Fruit fly (Drosophila melanogaster) whole organism, embryonic: ENCODE data around the gene TBC1d7.

Experiments
- ATbp ChIP-seq: fragments of 200-800 bp; sonication (Bioruptor generic); optimal IDR thresholded peaks from 2 replicates; lab custom pipeline; 2017; ENCODE audit warnings: missing biosample characterization, mild to moderate bottlenecking, missing genetic modification characterization, missing genetic modification reagents
- Bteb2 ChIP-seq: fragments of 200-800 bp; sonication (Bioruptor generic); optimal IDR thresholded peaks from 2 replicates; lab custom pipeline; 2016; ENCODE audit warnings: missing biosample characterization, missing genetic modification characterization
- CG10979 ChIP-seq: fragments of 200-800 bp; sonication (Bioruptor generic); optimal IDR thresholded peaks from 2 replicates; lab custom pipeline; 2018; ENCODE audit warnings: missing biosample characterization, mild to moderate bottlenecking, missing genetic modification characterization, moderate library complexity
- CG11085 ChIP-seq: fragments of 200-800 bp; sonication (Bioruptor generic); IDR thresholded peaks from 2 replicates; pipeline ENCODE4 v1.3.6; 2022; ENCODE audit warnings: missing biosample characterization, missing genetic modification characterization
- CG12071 ChIP-seq: fragments of 200-800 bp; sonication (Bioruptor generic); optimal IDR thresholded peaks from 3 replicates; lab custom pipeline; 2018; ENCODE audit warnings: missing biosample characterization, mild to moderate bottlenecking, missing genetic modification characterization
- CG14965 ChIP-seq: fragments of 200-800 bp; sonication (Bioruptor generic); optimal IDR thresholded peaks from 2 replicates; lab custom pipeline; 2016; ENCODE audit warnings: missing biosample characterization, missing genetic modification characterization, borderline replicate concordance
- CG1603 ChIP-seq: fragments of 200-800 bp; sonication (Bioruptor generic); optimal IDR thresholded peaks from 2 replicates; lab custom pipeline; 2019; ENCODE audit warnings: missing biosample characterization, mild to moderate bottlenecking, missing genetic modification characterization, moderate library complexity
- CG17568 ChIP-seq: fragments of 200-800 bp; sonication (Bioruptor generic); optimal IDR thresholded peaks from 2 replicates; lab custom pipeline; 2018; ENCODE audit warnings: missing biosample characterization, mild to moderate bottlenecking, missing genetic modification characterization, moderate library complexity
- CG17912 ChIP-seq: fragments of 200-800 bp; sonication (Bioruptor generic); optimal IDR thresholded peaks from 2 replicates; lab custom pipeline; 2018; ENCODE audit warnings: missing biosample characterization, mild to moderate bottlenecking, missing genetic modification characterization
- CG31441 ChIP-seq: fragments of 200-800 bp; sonication (Bioruptor generic); IDR thresholded peaks from 2 replicates; pipeline ENCODE4 v1.3.6; 2022; ENCODE audit warnings: missing biosample characterization, missing genetic modification characterization
- CG3407 ChIP-seq: fragments of 200-800 bp; sonication (Bioruptor generic); optimal IDR thresholded peaks from 2 replicates; lab custom pipeline; 2018; ENCODE audit warnings: missing biosample characterization, mild to moderate bottlenecking, missing genetic modification characterization
- CG4404 ChIP-seq: fragments of 200-800 bp; sonication (Bioruptor generic); IDR thresholded peaks from 2 replicates; pipeline ENCODE4 v1.3.6; 2022; ENCODE audit warnings: missing biosample characterization, missing genetic modification characterization
- CG4730 ChIP-seq: fragments of 200-800 bp; sonication (Bioruptor generic); IDR thresholded peaks from 2 replicates; pipeline ENCODE4 v1.3.6; 2022; ENCODE audit warnings: missing biosample characterization, missing genetic modification characterization
- CG8089 ChIP-seq: fragments of 200-800 bp; sonication (Bioruptor generic); optimal IDR thresholded peaks from 3 replicates; lab custom pipeline; 2016; ENCODE audit warnings: missing biosample characterization, missing genetic modification characterization
- CG8478 ChIP-seq: fragments of >200 bp; optimal IDR thresholded peaks from 2 replicates; lab custom pipeline; 2018
- Doc2 ChIP-seq: fragments of 200-800 bp; sonication (Bioruptor generic); IDR thresholded peaks from 2 replicates; pipeline ENCODE4 v1.3.6; 2022; ENCODE audit warnings: missing biosample characterization, missing genetic modification characterization
- E2f1 ChIP-seq: fragments of 200-800 bp; sonication (Bioruptor generic); IDR thresholded peaks from 2 replicates; pipeline ENCODE4 v1.3.6; 2022; ENCODE audit warnings: missing biosample characterization, missing genetic modification characterization
- Fer3 ChIP-seq: fragments of 200-800 bp; sonication (Bioruptor generic); optimal IDR thresholded peaks from 2 replicates; lab custom pipeline; 2018; ENCODE audit warnings: missing biosample characterization, mild to moderate bottlenecking, missing genetic modification characterization, moderate library complexity
- Gug ChIP-seq: fragments of 200-800 bp; sonication (Bioruptor generic); IDR thresholded peaks from 4 replicates; pipeline ENCODE4 v1.3.6; 2022; ENCODE audit warnings: missing biosample characterization, missing genetic modification characterization
- HLH4C ChIP-seq: fragments of 200-800 bp; sonication (Bioruptor generic); IDR thresholded peaks from 3 replicates; pipeline ENCODE4 v1.3.6; 2022; ENCODE audit warnings: missing biosample characterization, missing genetic modification characterization; ENCODE audit not compliant: partially characterized antibody
- Hand ChIP-seq: fragments of 200-800 bp; sonication (Bioruptor generic); optimal IDR thresholded peaks from 2 replicates; lab custom pipeline; 2017; ENCODE audit warnings: mild to moderate bottlenecking, missing biosample characterization, missing genetic modification reagents, missing genetic modification characterization
- Lim3 ChIP-seq: fragments of 200-800 bp; sonication (Bioruptor generic); IDR thresholded peaks from 2 replicates; pipeline ENCODE4 v1.3.6; 2022; ENCODE audit warnings: missing biosample characterization, missing genetic modification characterization
- Mes4 ChIP-seq: fragments of 200-800 bp; sonication (Bioruptor generic); optimal IDR thresholded peaks from 2 replicates; lab custom pipeline; 2016; ENCODE audit warnings: missing biosample characterization, missing genetic modification characterization
- Myb ChIP-seq: fragments of 200-800 bp; sonication (Bioruptor generic); optimal IDR thresholded peaks from 2 replicates; lab custom pipeline; 2016; ENCODE audit warnings: missing biosample characterization, missing genetic modification characterization
- NFAT ChIP-seq: fragments of 200-800 bp; sonication (Bioruptor generic); IDR thresholded peaks from 2 replicates; pipeline ENCODE4 v1.3.6; 2022; ENCODE audit warnings: missing biosample characterization, missing genetic modification characterization
- NK7.1 ChIP-seq: fragments of 200-800 bp; sonication (Bioruptor generic); optimal IDR thresholded peaks from 3 replicates; lab custom pipeline; 2016; ENCODE audit warnings: missing biosample characterization, missing genetic modification characterization
- Ravus ChIP-seq: fragments of 200-800 bp; sonication (Bioruptor generic); IDR thresholded peaks from 2 replicates; pipeline ENCODE4 v1.3.6; 2022; ENCODE audit warnings: missing biosample characterization, missing genetic modification characterization
- Taf1 ChIP-seq: fragments of 200-800 bp; sonication (Bioruptor generic); IDR thresholded peaks from 2 replicates; pipeline ENCODE4 v1.3.6; 2022; ENCODE audit warnings: missing biosample characterization, missing genetic modification characterization
- YL-1 ChIP-seq: fragments of 200-800 bp; sonication (Bioruptor generic); optimal IDR thresholded peaks from 3 replicates; lab custom pipeline; 2017; ENCODE audit warnings: missing biosample characterization, mild to moderate bottlenecking, missing genetic modification characterization
- ap ChIP-seq: fragments of 200-800 bp; sonication (Bioruptor generic); IDR thresholded peaks from 2 replicates; pipeline ENCODE4 v1.3.6; 2022; ENCODE audit warnings: missing biosample characterization, missing genetic modification characterization
- bbx ChIP-seq: fragments of 200-800 bp; sonication (Bioruptor generic); IDR thresholded peaks from 2 replicates; pipeline ENCODE4 v1.3.6; 2022; ENCODE audit warnings: missing biosample characterization, missing genetic modification characterization; ENCODE audit not compliant: partially characterized antibody
- emc ChIP-seq: fragments of 200-800 bp; sonication (Bioruptor generic); optimal IDR thresholded peaks from 2 replicates; lab custom pipeline; 2016; ENCODE audit warnings: missing biosample characterization, missing genetic modification characterization
- eyg ChIP-seq: fragments of 200-800 bp; sonication (Bioruptor generic); optimal IDR thresholded peaks from 3 replicates; lab custom pipeline; 2016; ENCODE audit warnings: missing biosample characterization, missing genetic modification characterization
- fd64A ChIP-seq: fragments of 200-800 bp; sonication (Bioruptor generic); optimal IDR thresholded peaks from 3 replicates; lab custom pipeline; 2018; ENCODE audit warnings: missing biosample characterization, mild to moderate bottlenecking, missing genetic modification characterization
- gcm2 ChIP-seq: fragments of 200-800 bp; sonication (Bioruptor generic); optimal IDR thresholded peaks from 2 replicates; lab custom pipeline; 2016; ENCODE audit warnings: missing biosample characterization, missing genetic modification characterization
- hkb ChIP-seq, 2 experiments: fragments of 200-800 bp in 1 of 2; fragments of >200 bp in 1 of 2; sonication (Bioruptor generic) in 1 of 2; IDR thresholded peaks in 1 of 2; optimal IDR thresholded peaks in 1 of 2; 2 replicates each; pipeline versions ENCODE4 v1.3.6 to Lab custom; 2017 to 2022; ENCODE audit warnings: missing biosample characterization in 1 of 2, missing genetic modification characterization in 1 of 2
- ind ChIP-seq: fragments of 200-800 bp; sonication (Bioruptor generic); optimal IDR thresholded peaks from 3 replicates; lab custom pipeline; 2016; ENCODE audit warnings: missing biosample characterization, missing genetic modification characterization
- lmd ChIP-seq: fragments of 200-800 bp; sonication (Bioruptor generic); IDR thresholded peaks from 2 replicates; pipeline ENCODE4 v1.3.6; 2022; ENCODE audit warnings: missing biosample characterization, missing genetic modification characterization
- mld ChIP-seq: fragments of 200-800 bp; sonication (Bioruptor generic); IDR thresholded peaks from 3 replicates; pipeline ENCODE4 v1.3.6; 2022; ENCODE audit warnings: missing biosample characterization, missing genetic modification characterization; ENCODE audit not compliant: partially characterized antibody
- odd ChIP-seq: fragments of 200-800 bp; sonication (Bioruptor generic); optimal IDR thresholded peaks from 2 replicates; lab custom pipeline; 2017; ENCODE audit warnings: missing biosample characterization, mild to moderate bottlenecking, missing genetic modification characterization
- p53 ChIP-seq: fragments of 200-800 bp; sonication (Bioruptor generic); optimal IDR thresholded peaks from 2 replicates; lab custom pipeline; 2016; ENCODE audit warnings: missing biosample characterization, missing genetic modification characterization
- pros ChIP-seq: fragments of 200-800 bp; sonication (Bioruptor generic); optimal IDR thresholded peaks from 3 replicates; lab custom pipeline; 2019; ENCODE audit warnings: missing biosample characterization, mild to moderate bottlenecking, missing genetic modification characterization, moderate library complexity
- pum ChIP-seq: fragments of 200-800 bp; sonication (Bioruptor generic); optimal IDR thresholded peaks from 2 replicates; lab custom pipeline; 2016; ENCODE audit warnings: missing biosample characterization, missing genetic modification characterization
- ranshi ChIP-seq: fragments of 200-800 bp; sonication (Bioruptor generic); IDR thresholded peaks from 2 replicates; pipeline ENCODE4 v1.3.6; 2022; ENCODE audit warnings: missing biosample characterization, missing genetic modification characterization
- sna ChIP-seq: fragments of 200-800 bp; sonication (Bioruptor generic); IDR thresholded peaks from 2 replicates; pipeline ENCODE4 v1.3.6; 2022; ENCODE audit warnings: missing biosample characterization, missing genetic modification characterization; ENCODE audit not compliant: partially characterized antibody
- sob ChIP-seq: fragments of 200-800 bp; sonication (Bioruptor generic); IDR thresholded peaks from 2 replicates; pipeline ENCODE4 v1.3.6; 2022; ENCODE audit warnings: missing biosample characterization, missing genetic modification characterization
- sqz ChIP-seq: fragments of 200-800 bp; sonication (Bioruptor generic); optimal IDR thresholded peaks from 3 replicates; lab custom pipeline; 2018; ENCODE audit warnings: missing biosample characterization, mild to moderate bottlenecking, missing genetic modification characterization
- wek ChIP-seq: fragments of 200-800 bp; sonication (Bioruptor generic); optimal IDR thresholded peaks from 3 replicates; lab custom pipeline; 2018; ENCODE audit warnings: missing biosample characterization, mild to moderate bottlenecking, missing genetic modification characterization, moderate library complexity
- wor ChIP-seq: fragments of 200-800 bp; sonication (Bioruptor generic); IDR thresholded peaks from 2 replicates; pipeline ENCODE4 v1.3.6; 2022; ENCODE audit warnings: missing biosample characterization, missing genetic modification characterization
- zen ChIP-seq: fragments of 200-800 bp; sonication (Bioruptor generic); optimal IDR thresholded peaks from 3 replicates; lab custom pipeline; 2018; ENCODE audit warnings: missing biosample characterization, mild to moderate bottlenecking, missing genetic modification characterization, moderate library complexity

TBC1d7 gene

dm6 chr3R:24141013-24141592 is 20.4 kb upstream of the TBC1d7 start, which contains the start of gene Kal1 (continued):
- TF ChIP-seq sob (GFP tag; lab: Robert Waterston, UW): peak; percentile 90
- peak; percentile 96 for TF ChIP-seq CG31441 (GFP tag; lab: Robert Waterston, UW)
- TF ChIP-seq CG8089 (GFP tag; lab: Kevin White, UChicago): no peak
- peak; percentile 61 for TF ChIP-seq YL-1 (GFP tag; lab: Kevin White, UChicago)
- no peak for TF ChIP-seq p53 (GFP tag; lab: Kevin White, UChicago)
- peak; percentile 72 for TF ChIP-seq wek (GFP tag; lab: Kevin White, UChicago)
- TF ChIP-seq pros (GFP tag; lab: Kevin White, UChicago): no peak
- peak; percentile 89 for TF ChIP-seq CG17568 (GFP tag; lab: Kevin White, UChicago)
- TF ChIP-seq Mes4 (GFP tag; lab: Kevin White, UChicago): no peak
- TF ChIP-seq bbx (GFP tag; lab: Robert Waterston, UW): no peak
- peak; percentile 97 for TF ChIP-seq CG10979 (tag; lab: Kevin White, UChicago)
- no peak for TF ChIP-seq Myb (GFP tag; lab: Kevin White, UChicago)
- TF ChIP-seq ranshi (GFP tag; lab: Robert Waterston, UW): peak; percentile 90
- peak; percentile 65; the same call in 1 of the 2 replicates for TF ChIP-seq Doc2
- TF ChIP-seq sqz (GFP tag; lab: Kevin White, UChicago): peak; percentile 87
- peak; percentile 90 for TF ChIP-seq fd64A (GFP tag; lab: Kevin White, UChicago)
- peak; percentile 81 for TF ChIP-seq CG12071
- TF ChIP-seq odd (GFP tag; lab: Kevin White, UChicago): peak; percentile 94
- peak; percentile 67; the same call in 1 of the 2 replicates for TF ChIP-seq Ravus (GFP tag; lab: Robert Waterston, UW)
- TF ChIP-seq Taf1 (GFP tag; lab: Robert Waterston, UW): peak; percentile 53; the same call in 1 of the 2 replicates
- peak; percentile 88 for TF ChIP-seq E2f1
- peak; percentile 88 for TF ChIP-seq CG1603
- no peak for TF ChIP-seq NK7.1 (GFP tag; lab: Kevin White, UChicago)
- TF ChIP-seq CG4404 (GFP tag; lab: Robert Waterston, UW): peak; percentile 63
- TF ChIP-seq gcm2 (GFP tag; lab: Kevin White, UChicago): peak; percentile 35
- no peak for TF ChIP-seq emc
- TF ChIP-seq eyg (GFP tag; lab: Kevin White, UChicago): no peak
- TF ChIP-seq Lim3 (GFP tag; lab: Robert Waterston, UW): peak; percentile 62
- TF ChIP-seq CG11085 (GFP tag; lab: Robert Waterston, UW): 0 out of 2 replicates have a peak, but pooled peaks have one; percentile 39
- no peak for TF ChIP-seq CG14965
- TF ChIP-seq Hand (GFP tag; lab: Kevin White, UChicago): peak; percentile 73
- TF ChIP-seq CG17912 (GFP tag; lab: Kevin White, UChicago): peak; percentile 5
- TF ChIP-seq mld: no peak
- no peak for TF ChIP-seq CG8478 (lab: Kevin White, UChicago)
- peak; percentile 88 for TF ChIP-seq Fer3
- TF ChIP-seq Gug (GFP tag; lab: Robert Waterston, UW): peak; percentile 70; the same call in 2 of the 4 replicates
- TF ChIP-seq Bteb2 (GFP tag; lab: Kevin White, UChicago): no peak
- peak; percentile 39; the same call in 1 of the 3 replicates for TF ChIP-seq HLH4C (GFP tag; lab: Robert Waterston, UW)
- TF ChIP-seq ap (GFP tag; lab: Robert Waterston, UW): peak; percentile 89
- TF ChIP-seq zen (tag; lab: Kevin White, UChicago): peak; percentile 81
- TF ChIP-seq ind (GFP tag; lab: Kevin White, UChicago): peak; percentile 82
- TF ChIP-seq hkb (optimal IDR thresholded peaks at IDR 0.05; lab: Kevin White, UChicago): no peak
- peak; percentile 96 for TF ChIP-seq hkb (GFP tag; IDR thresholded peaks at IDR 0.05; lab: Robert Waterston, UW)
- peak; percentile 93 for TF ChIP-seq wor (GFP tag; lab: Robert Waterston, UW)
- TF ChIP-seq lmd (GFP tag; lab: Robert Waterston, UW): peak; percentile 90
- TF ChIP-seq pum: peak; percentile 34
- TF ChIP-seq NFAT (GFP tag; lab: Robert Waterston, UW): peak; percentile 44; the same call in 1 of the 2 replicates
- peak; percentile 94 for TF ChIP-seq CG3407 (GFP tag; lab: Kevin White, UChicago)
- TF ChIP-seq sna (GFP tag; lab: Robert Waterston, UW): peak; percentile 59; the same call in 1 of the 2 replicates
- TF ChIP-seq ATbp (GFP tag; lab: Kevin White, UChicago): peak; percentile 96
- TF ChIP-seq CG4730 (GFP tag; lab: Robert Waterston, UW): peak; percentile 84
